Worm (Caenorhabditis elegans) whole organism, L3 larva: Measurements from ENCODE around the gene gcy-6.

Experiments
- R02D3.7 ChIP-seq: fragments of 150-350 bp; optimal IDR thresholded peaks from 2 replicates; lab custom pipeline; 2014; ENCODE audit warnings: missing biosample characterization, missing genetic modification characterization
- aly-2 ChIP-seq: fragments of 150-350 bp; optimal IDR thresholded peaks from 2 replicates; lab custom pipeline; 2014; ENCODE audit warnings: missing biosample characterization, missing genetic modification characterization
- fos-1 ChIP-seq: fragments of 150-350 bp; optimal IDR thresholded peaks from 2 replicates; lab custom pipeline; 2014; ENCODE audit warnings: missing biosample characterization, missing genetic modification characterization
- nhr-12 ChIP-seq: fragments of 150-350 bp; optimal IDR thresholded peaks from 2 replicates; lab custom pipeline; 2014; ENCODE audit warnings: missing biosample characterization, missing genetic modification characterization
- nhr-77 ChIP-seq: fragments of 150-350 bp; optimal IDR thresholded peaks from 2 replicates; lab custom pipeline; 2014; ENCODE audit warnings: missing biosample characterization, missing genetic modification characterization
- unc-62 ChIP-seq: fragments of 150-350 bp; sonication (generic microtip); optimal IDR thresholded peaks from 4 replicates; lab custom pipeline; 2014; ENCODE audit warnings: missing biosample characterization, missing genetic modification reagents, missing genetic modification characterization

ce11 chrV:10307283-10307682, 6.6 kb downstream of the gcy-6 start, which contains the start of gene che-12:
- TF ChIP-seq aly-2 = no peak
- TF ChIP-seq fos-1 = no peak
- no peak for TF ChIP-seq nhr-77
- no peak for TF ChIP-seq nhr-12
- TF ChIP-seq unc-62 (GFP tag; lab: Kevin White, UChicago) = no peak
- TF ChIP-seq R02D3.7 = no peak
